Fruit fly (Drosophila melanogaster): Measurements from ENCODE around the gene CG3982.

DNA sequence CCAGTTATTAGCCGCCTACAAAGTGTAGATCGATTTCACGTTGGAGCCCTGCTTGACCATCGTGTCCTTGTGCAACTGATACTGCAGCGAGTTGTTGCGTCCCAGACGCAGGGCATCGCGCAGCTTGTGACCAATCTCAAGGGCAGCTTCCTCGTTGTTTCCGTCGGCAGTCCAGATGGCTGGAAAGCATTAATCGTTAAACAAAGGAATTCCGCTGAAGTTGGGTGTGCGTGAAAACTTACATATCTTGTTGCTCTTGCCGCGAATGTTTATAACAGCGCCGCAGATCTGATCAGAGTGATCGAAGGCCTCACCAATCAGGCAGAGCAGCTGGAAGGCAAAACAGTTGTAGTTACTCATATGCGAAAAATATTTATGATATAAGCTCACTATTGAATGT, 17.3 kb downstream of the CG3982 start:
- TF ChIP-seq tio (GFP tag; optimal IDR thresholded peaks at IDR 0.05) (no peak), yki (optimal IDR thresholded peaks at IDR 0.05) (no peak), seq (GFP tag; IDR thresholded peaks at IDR 0.05) (no peak), peb (GFP tag; IDR thresholded peaks at IDR 0.05) (no peak), H2.0 (GFP tag; IDR thresholded peaks at IDR 0.05) (no peak), Dip2 (GFP tag; IDR thresholded peaks at IDR 0.05) (no peak), ken (GFP tag; IDR thresholded peaks at IDR 0.05) (no peak), CG16779 (GFP tag; IDR thresholded peaks at IDR 0.05) (no peak), Kr (GFP tag; optimal IDR thresholded peaks at IDR 0.05) (no peak)

Data from whole organism, embryonic.